Worm (Caenorhabditis elegans): ENCODE results near the gene srg-37.

- no peak for TF ChIP-seq madf-10 (tag; optimal IDR thresholded peaks at IDR 0.05)
- TF ChIP-seq snpc-4 (GFP tag; optimal IDR thresholded peaks at IDR 0.05) = no peak
- TF ChIP-seq snpc-4 (tag; optimal IDR thresholded peaks at IDR 0.05) = no peak
Observed at ce11 chrX:14234366-14234765, 466 bp downstream of the srg-37 start, which contains the start of gene srg-36.

All from whole organism, young adult.